Fruit fly (Drosophila melanogaster): ENCODE measurements around the gene CG17782.

Gene CG17782

dm6 chr3R:24361583-24361982 is 11.0 kb downstream of the CG17782 start, which contains the start of the genes CG5762 and CG33339 (continued):
- TF ChIP-seq CG11723 (GFP tag; optimal IDR thresholded peaks at IDR 0.05) (no peak), trh (GFP tag; optimal IDR thresholded peaks at IDR 0.05) (no peak), CG5953 (GFP tag; IDR thresholded peaks at IDR 0.05) (no peak)

- no peak for TF ChIP-seq CG12744 (GFP tag; optimal IDR thresholded peaks at IDR 0.05)
- TF ChIP-seq sug (tag; optimal IDR thresholded peaks at IDR 0.05): no peak
- no peak for TF ChIP-seq CG4707 (GFP tag; optimal IDR thresholded peaks at IDR 0.05)
- TF ChIP-seq CG10959 (GFP tag; IDR thresholded peaks at IDR 0.05): no peak
- TF ChIP-seq Hr51 (GFP tag; optimal IDR thresholded peaks at IDR 0.05): no peak
- TF ChIP-seq CG31365 (tag; optimal IDR thresholded peaks at IDR 0.05): no peak
- peak; percentile 33; the same call in 1 of the 3 replicates for TF ChIP-seq ci (GFP tag; IDR thresholded peaks at IDR 0.05)
- no peak for TF ChIP-seq Doc2 (GFP tag; IDR thresholded peaks at IDR 0.05)
- TF ChIP-seq abd-A (tag; optimal IDR thresholded peaks at IDR 0.05): no peak
- no peak for TF ChIP-seq CG5245 (GFP tag; optimal IDR thresholded peaks at IDR 0.05)
- TF ChIP-seq slp2 (GFP tag; optimal IDR thresholded peaks at IDR 0.05): no peak
- TF ChIP-seq CG3163 (GFP tag; optimal IDR thresholded peaks at IDR 0.05): no peak
- TF ChIP-seq CG43689 (GFP tag; IDR thresholded peaks at IDR 0.05): no peak
- no peak for TF ChIP-seq Atf-2 (GFP tag; optimal IDR thresholded peaks at IDR 0.05)
- TF ChIP-seq Sry-δ (GFP tag; optimal IDR thresholded peaks at IDR 0.05): no peak
- TF ChIP-seq dati (GFP tag; IDR thresholded peaks at IDR 0.05): no peak
- TF ChIP-seq mam (GFP tag; optimal IDR thresholded peaks at IDR 0.05): no peak
- TF ChIP-seq zen (tag; optimal IDR thresholded peaks at IDR 0.05): peak; percentile 71
- TF ChIP-seq CG12659 (GFP tag; optimal IDR thresholded peaks at IDR 0.05): peak; percentile 39
- TF ChIP-seq dmrt11E (tag; optimal IDR thresholded peaks at IDR 0.05): no peak
- TF ChIP-seq Hmr (GFP tag; optimal IDR thresholded peaks at IDR 0.05): no peak
- peak; percentile 87 for TF ChIP-seq pita (GFP tag; optimal IDR thresholded peaks at IDR 0.05)
- no peak for TF ChIP-seq nerfin-2 (GFP tag; IDR thresholded peaks at IDR 0.05; ENCODE audit: partially characterized antibody)
- TF ChIP-seq CG2202 (tag; optimal IDR thresholded peaks at IDR 0.05): no peak
- TF ChIP-seq Nf-YA (GFP tag; IDR thresholded peaks at IDR 0.05): no peak
- no peak for TF ChIP-seq Xrp1 (GFP tag; IDR thresholded peaks at IDR 0.05)
- no peak for TF ChIP-seq CG31441 (GFP tag; IDR thresholded peaks at IDR 0.05)
- no peak for TF ChIP-seq CG6272 (GFP tag; IDR thresholded peaks at IDR 0.05)
- no peak for TF ChIP-seq jigr1 (GFP tag; IDR thresholded peaks at IDR 0.05)
- TF ChIP-seq CG10274 (GFP tag; optimal IDR thresholded peaks at IDR 0.05): no peak
- TF ChIP-seq dysf (GFP tag; IDR thresholded peaks at IDR 0.05): 0 out of 3 replicates have a peak, but pooled peaks have one; percentile 6
- peak; percentile 15 for TF ChIP-seq CG4617 (GFP tag; optimal IDR thresholded peaks at IDR 0.05; ENCODE audit: borderline replicate concordance)
- TF ChIP-seq chm (GFP tag; IDR thresholded peaks at IDR 0.05): no peak
- TF ChIP-seq rib (GFP tag; IDR thresholded peaks at IDR 0.05): no peak
- no peak for TF ChIP-seq fd64A (GFP tag; optimal IDR thresholded peaks at IDR 0.05)
- no peak for TF ChIP-seq CG4404 (GFP tag; IDR thresholded peaks at IDR 0.05)
- peak; percentile 59 for TF ChIP-seq BEAF-32 (GFP tag; optimal IDR thresholded peaks at IDR 0.05)
- TF ChIP-seq Optix (GFP tag; IDR thresholded peaks at IDR 0.05): no peak
- no peak for TF ChIP-seq CG4282 (GFP tag; optimal IDR thresholded peaks at IDR 0.05)
- no peak for TF ChIP-seq Mes4 (GFP tag; optimal IDR thresholded peaks at IDR 0.05)
- no peak for TF ChIP-seq gcm (GFP tag; optimal IDR thresholded peaks at IDR 0.05)
- no peak for TF ChIP-seq gem (tag; optimal IDR thresholded peaks at IDR 0.05)
- no peak for TF ChIP-seq CG34376 (GFP tag; optimal IDR thresholded peaks at IDR 0.05)
- TF ChIP-seq Deaf1 (tag; optimal IDR thresholded peaks at IDR 0.05): no peak
- no peak for TF ChIP-seq en (GFP tag; optimal IDR thresholded peaks at IDR 0.05)
- no peak for TF ChIP-seq CG1602 (GFP tag; optimal IDR thresholded peaks at IDR 0.05)
- no peak for TF ChIP-seq psq (GFP tag; optimal IDR thresholded peaks at IDR 0.05)
- TF ChIP-seq CG12299 (tag; optimal IDR thresholded peaks at IDR 0.05): no peak
Observed at dm6 chr3R:24359957-24360356, 12.6 kb downstream of the CG17782 start, which contains the start of gene CG18528. CG18528 (minus strand) TSS chr3R:24360144.

Measured in whole organism, embryonic.